Fruit fly (Drosophila melanogaster) whole organism, embryonic: ENCODE results near the gene CG33654.

Experiments used
- BtbVII ChIP-seq: fragments of 200-800 bp; sonication (Bioruptor generic); optimal IDR thresholded peaks from 3 replicates; lab custom pipeline; 2017; ENCODE audit warnings: missing biosample characterization, mild to moderate bottlenecking, missing genetic modification characterization
- CG10321 ChIP-seq: fragments of 200-800 bp; sonication (Bioruptor generic); IDR thresholded peaks from 2 replicates; pipeline ENCODE4 v1.3.6; 2022; ENCODE audit warnings: missing biosample characterization, missing genetic modification characterization
- CG12942 ChIP-seq: fragments of 200-800 bp; sonication (Bioruptor generic); optimal IDR thresholded peaks from 3 replicates; lab custom pipeline; 2016; ENCODE audit warnings: missing biosample characterization, missing genetic modification characterization
- CG13123 ChIP-seq: fragments of 200-800 bp; sonication (Bioruptor generic); optimal IDR thresholded peaks from 2 replicates; lab custom pipeline; 2016; ENCODE audit warnings: missing biosample characterization, missing genetic modification characterization
- CG14965 ChIP-seq: fragments of 200-800 bp; sonication (Bioruptor generic); optimal IDR thresholded peaks from 2 replicates; lab custom pipeline; 2016; ENCODE audit warnings: missing biosample characterization, missing genetic modification characterization, borderline replicate concordance
- CG1602 ChIP-seq: fragments of 200-800 bp; sonication (Bioruptor generic); optimal IDR thresholded peaks from 3 replicates; lab custom pipeline; 2016; ENCODE audit warnings: missing biosample characterization, missing genetic modification characterization
- CG16815 ChIP-seq: fragments of 200-800 bp; sonication (Bioruptor generic); optimal IDR thresholded peaks from 3 replicates; lab custom pipeline; 2017; ENCODE audit warnings: missing biosample characterization, mild to moderate bottlenecking, missing genetic modification characterization
- CG17385 ChIP-seq: fragments of 200-800 bp; sonication (Bioruptor generic); optimal IDR thresholded peaks from 3 replicates; lab custom pipeline; 2018; ENCODE audit warnings: missing biosample characterization, mild to moderate bottlenecking, missing genetic modification characterization
- CG2120 ChIP-seq: fragments of 200-800 bp; sonication (Bioruptor generic); optimal IDR thresholded peaks from 3 replicates; lab custom pipeline; 2016; ENCODE audit warnings: missing biosample characterization, missing genetic modification characterization
- CG2129 ChIP-seq: fragments of 200-800 bp; sonication (Bioruptor generic); IDR thresholded peaks from 2 replicates; pipeline ENCODE4 v1.3.6; 2022; ENCODE audit warnings: missing biosample characterization, missing genetic modification characterization; ENCODE audit not compliant: partially characterized antibody
- CG2875 ChIP-seq: fragments of 200-800 bp; sonication (Bioruptor generic); optimal IDR thresholded peaks from 2 replicates; lab custom pipeline; 2017; ENCODE audit warnings: missing biosample characterization, mild to moderate bottlenecking, missing genetic modification characterization, missing genetic modification reagents
- CG34422 ChIP-seq: fragments of 200-800 bp; sonication (Bioruptor generic); IDR thresholded peaks from 3 replicates; pipeline ENCODE4 v1.3.6; 2022; ENCODE audit warnings: missing biosample characterization, missing genetic modification characterization
- CG4328 ChIP-seq: fragments of 200-800 bp; sonication (Bioruptor generic); optimal IDR thresholded peaks from 3 replicates; lab custom pipeline; 2017; ENCODE audit warnings: missing biosample characterization, missing genetic modification reagents, missing genetic modification characterization
- CG4707 ChIP-seq: fragments of 200-800 bp; sonication (Bioruptor generic); optimal IDR thresholded peaks from 2 replicates; lab custom pipeline; 2018; ENCODE audit warnings: missing biosample characterization, mild to moderate bottlenecking, missing genetic modification characterization, moderate library complexity
- CG5953 ChIP-seq: fragments of 200-800 bp; sonication (Bioruptor generic); IDR thresholded peaks from 2 replicates; pipeline ENCODE4 v1.3.6; 2022; ENCODE audit warnings: missing biosample characterization, missing genetic modification characterization
- CG6272 ChIP-seq: fragments of 200-800 bp; sonication (Bioruptor generic); IDR thresholded peaks from 2 replicates; pipeline ENCODE4 v1.3.6; 2022; ENCODE audit warnings: missing biosample characterization, missing genetic modification characterization
- CG6791 ChIP-seq: fragments of 200-800 bp; sonication (Bioruptor generic); IDR thresholded peaks from 3 replicates; pipeline ENCODE4 v1.3.6; 2022; ENCODE audit warnings: missing biosample characterization, missing genetic modification characterization; ENCODE audit not compliant: partially characterized antibody
- CG9727 ChIP-seq: fragments of 200-800 bp; sonication (Bioruptor generic); optimal IDR thresholded peaks from 3 replicates; lab custom pipeline; 2017; ENCODE audit warnings: missing biosample characterization, mild to moderate bottlenecking, missing genetic modification characterization
- Deaf1 ChIP-seq: fragments of 200-800 bp; optimal IDR thresholded peaks from 3 replicates; lab custom pipeline; 2019; ENCODE audit warnings: missing biosample characterization, mild to moderate bottlenecking, missing genetic modification characterization, moderate library complexity
- Dfd ChIP-seq, 2 experiments: fragments of >200 bp; optimal IDR thresholded peaks; 2 replicates each; lab custom pipeline; 2017; ENCODE audit warnings: missing biosample characterization in 2 of 2, missing genetic modification characterization in 2 of 2
- Doc2 ChIP-seq: fragments of 200-800 bp; sonication (Bioruptor generic); IDR thresholded peaks from 2 replicates; pipeline ENCODE4 v1.3.6; 2022; ENCODE audit warnings: missing biosample characterization, missing genetic modification characterization
- Dref ChIP-seq: fragments of 200-800 bp; sonication (Bioruptor generic); IDR thresholded peaks from 2 replicates; pipeline ENCODE4 v1.3.6; 2022; ENCODE audit warnings: missing biosample characterization, missing genetic modification characterization
- ERR ChIP-seq: fragments of 200-800 bp; sonication (Bioruptor generic); optimal IDR thresholded peaks from 2 replicates; lab custom pipeline; 2016; ENCODE audit warnings: missing biosample characterization, missing genetic modification characterization
- HHEX ChIP-seq: fragments of 200-800 bp; sonication (Bioruptor generic); optimal IDR thresholded peaks from 3 replicates; lab custom pipeline; 2017; ENCODE audit warnings: missing biosample characterization, mild to moderate bottlenecking, missing genetic modification characterization, missing genetic modification reagents
- HLH54F ChIP-seq: fragments of 200-800 bp; sonication (Bioruptor generic); optimal IDR thresholded peaks from 3 replicates; lab custom pipeline; 2016; ENCODE audit warnings: missing biosample characterization, missing genetic modification characterization
- NC2α ChIP-seq: fragments of 200-800 bp; sonication (Bioruptor generic); optimal IDR thresholded peaks from 2 replicates; lab custom pipeline; 2016; ENCODE audit warnings: missing biosample characterization, missing genetic modification characterization
- NC2β ChIP-seq: fragments of 200-800 bp; sonication (Bioruptor generic); optimal IDR thresholded peaks from 2 replicates; lab custom pipeline; 2016; ENCODE audit warnings: missing biosample characterization, missing genetic modification characterization
- NK7.1 ChIP-seq: fragments of 200-800 bp; sonication (Bioruptor generic); optimal IDR thresholded peaks from 3 replicates; lab custom pipeline; 2016; ENCODE audit warnings: missing biosample characterization, missing genetic modification characterization
- Optix ChIP-seq: fragments of 200-800 bp; sonication (Bioruptor generic); IDR thresholded peaks from 3 replicates; pipeline ENCODE4 v1.3.6; 2022; ENCODE audit warnings: missing biosample characterization, missing genetic modification characterization
- PHDP ChIP-seq: fragments of 200-800 bp; sonication (Bioruptor generic); optimal IDR thresholded peaks from 3 replicates; lab custom pipeline; 2018; ENCODE audit warnings: missing biosample characterization, mild to moderate bottlenecking, missing genetic modification characterization, moderate library complexity
- Poxn ChIP-seq: fragments of 200-800 bp; sonication (Bioruptor generic); IDR thresholded peaks from 2 replicates; pipeline ENCODE4 v1.3.6; 2022; ENCODE audit warnings: missing biosample characterization, missing genetic modification characterization
- Sin3A ChIP-seq: fragments of >200 bp; optimal IDR thresholded peaks from 2 replicates; lab custom pipeline; 2018
- Six4 ChIP-seq: fragments of 200-800 bp; sonication (Bioruptor generic); optimal IDR thresholded peaks from 2 replicates; lab custom pipeline; 2016; ENCODE audit warnings: missing biosample characterization, missing genetic modification characterization
- ac ChIP-seq: fragments of 200-800 bp; sonication (Bioruptor generic); optimal IDR thresholded peaks from 3 replicates; lab custom pipeline; 2017; ENCODE audit warnings: missing biosample characterization, mild to moderate bottlenecking, missing genetic modification characterization
- ase ChIP-seq: fragments of 200-800 bp; sonication (Bioruptor generic); IDR thresholded peaks from 3 replicates; pipeline ENCODE4 v1.3.6; 2022; ENCODE audit warnings: missing biosample characterization, missing genetic modification characterization
- bbx ChIP-seq: fragments of 200-800 bp; sonication (Bioruptor generic); IDR thresholded peaks from 2 replicates; pipeline ENCODE4 v1.3.6; 2022; ENCODE audit warnings: missing biosample characterization, missing genetic modification characterization; ENCODE audit not compliant: partially characterized antibody
- bowl ChIP-seq: fragments of 200-800 bp; sonication (Bioruptor generic); IDR thresholded peaks from 2 replicates; pipeline ENCODE4 v1.3.6; 2022; ENCODE audit warnings: missing biosample characterization, missing genetic modification characterization
- dan ChIP-seq: fragments of 200-800 bp; sonication (Bioruptor generic); IDR thresholded peaks from 2 replicates; pipeline ENCODE4 v1.3.6; 2022; ENCODE audit warnings: missing biosample characterization, missing genetic modification characterization
- exex ChIP-seq: fragments of 200-800 bp; sonication (Bioruptor generic); optimal IDR thresholded peaks from 4 replicates; lab custom pipeline; 2018; ENCODE audit warnings: missing biosample characterization, mild to moderate bottlenecking, missing genetic modification characterization, moderate library complexity
- ftz-f1 ChIP-seq: fragments of 200-800 bp; sonication (Bioruptor generic); optimal IDR thresholded peaks from 2 replicates; lab custom pipeline; 2016; ENCODE audit warnings: missing biosample characterization, missing genetic modification characterization
- gcm2 ChIP-seq: fragments of 200-800 bp; sonication (Bioruptor generic); optimal IDR thresholded peaks from 2 replicates; lab custom pipeline; 2016; ENCODE audit warnings: missing biosample characterization, missing genetic modification characterization
- grn ChIP-seq: fragments of 200-800 bp; sonication (Bioruptor generic); optimal IDR thresholded peaks from 3 replicates; lab custom pipeline; 2017; ENCODE audit warnings: missing biosample characterization, missing genetic modification characterization
- kni ChIP-seq: fragments of 200-800 bp; sonication (Bioruptor generic); optimal IDR thresholded peaks from 3 replicates; lab custom pipeline; 2017; ENCODE audit warnings: mild to moderate bottlenecking, missing biosample characterization, missing genetic modification reagents, missing genetic modification characterization
- luna ChIP-seq: fragments of 200-800 bp; sonication (Bioruptor generic); optimal IDR thresholded peaks from 2 replicates; lab custom pipeline; 2016; ENCODE audit warnings: missing biosample characterization, missing genetic modification characterization
- maf-S ChIP-seq: fragments of 200-800 bp; sonication (Bioruptor generic); optimal IDR thresholded peaks from 2 replicates; lab custom pipeline; 2016; ENCODE audit warnings: missing biosample characterization, missing genetic modification characterization
- pnt ChIP-seq: fragments of 200-800 bp; sonication (Bioruptor generic); optimal IDR thresholded peaks from 3 replicates; lab custom pipeline; 2016; ENCODE audit warnings: missing biosample characterization, missing genetic modification characterization
- prd ChIP-seq, 3 experiments: fragments of >200 bp in 2 of 3; fragments of 200-800 bp in 1 of 3; sonication (Bioruptor generic) in 1 of 3; optimal IDR thresholded peaks in 2 of 3; IDR thresholded peaks in 1 of 3; 2 replicates in 2 of 3; 3 replicates in 1 of 3; pipeline versions ENCODE4 v1.3.6 to Lab custom; 2017 to 2022; ENCODE audit warnings: missing biosample characterization in 1 of 3, missing genetic modification characterization in 1 of 3
- tll ChIP-seq, 2 experiments: fragments of 200-800 bp in 1 of 2; fragments of >200 bp in 1 of 2; sonication (Bioruptor generic) in 1 of 2; optimal IDR thresholded peaks; 2 replicates each; lab custom pipeline; 2017 to 2019; ENCODE audit warnings: missing biosample characterization in 2 of 2, missing genetic modification characterization in 2 of 2, mild to moderate bottlenecking in 1 of 2, moderate library complexity in 1 of 2
- trem ChIP-seq: fragments of 200-800 bp; optimal IDR thresholded peaks from 3 replicates; lab custom pipeline; 2019; ENCODE audit warnings: missing biosample characterization, mild to moderate bottlenecking, missing genetic modification characterization, moderate library complexity
- vvl ChIP-seq: fragments of 200-800 bp; sonication (Bioruptor generic); IDR thresholded peaks from 2 replicates; pipeline ENCODE4 v1.3.6; 2022; ENCODE audit warnings: missing biosample characterization, missing genetic modification characterization
- wdn ChIP-seq: fragments of 200-800 bp; sonication (Bioruptor generic); IDR thresholded peaks from 2 replicates; pipeline ENCODE4 v1.3.6; 2022; ENCODE audit warnings: missing biosample characterization, missing genetic modification characterization

The CG33654 gene

DNA sequence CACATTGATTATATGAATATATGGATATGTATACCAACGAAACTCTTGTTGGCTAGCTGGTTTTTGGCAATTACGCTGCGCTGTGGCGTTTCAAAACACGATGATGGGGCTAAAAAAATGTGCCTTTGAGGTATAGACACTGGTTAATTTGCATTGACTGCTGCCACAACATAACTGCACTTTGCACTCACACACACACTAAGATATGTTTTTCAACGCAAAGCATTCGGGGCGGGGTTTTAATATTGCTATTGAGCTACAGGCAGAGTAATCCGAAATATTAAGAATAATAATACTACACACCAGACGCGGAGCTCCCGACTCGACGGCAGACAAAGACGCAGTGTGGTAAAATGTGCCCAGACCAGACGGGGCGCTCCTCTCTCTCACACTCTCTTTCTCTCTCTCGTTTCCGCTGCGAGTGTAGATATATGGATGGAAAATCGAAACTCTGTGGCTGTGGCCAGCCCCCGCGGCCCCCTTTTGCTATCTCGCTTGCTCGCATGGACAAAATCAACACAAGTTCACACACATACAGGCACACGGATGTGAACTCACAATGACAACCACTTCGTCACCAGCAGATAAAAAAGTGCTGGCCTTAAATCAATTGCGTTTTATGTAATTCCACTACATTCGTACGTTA is 31.9 kb downstream of the CG33654 start (continued):
- TF ChIP-seq ERR (GFP tag; lab: Kevin White, UChicago) (peak; percentile 69), Six4 (GFP tag; lab: Kevin White, UChicago) (no peak), CG1602 (GFP tag; lab: Kevin White, UChicago) (no peak), NK7.1 (no peak), Optix (GFP tag; lab: Robert Waterston, UW) (no peak), ac (peak; percentile 3), CG2129 (GFP tag; lab: Robert Waterston, UW) (no peak), HHEX (peak; percentile 70), CG5953 (GFP tag; lab: Robert Waterston, UW) (no peak), wdn (GFP tag; lab: Robert Waterston, UW) (no peak), Dfd (GFP tag; optimal IDR thresholded peaks at IDR 0.05; lab: Kevin White, UChicago) (no peak), prd (optimal IDR thresholded peaks at IDR 0.05; lab: Kevin White, UChicago) (no peak), prd (GFP tag; IDR thresholded peaks at IDR 0.05; lab: Robert Waterston, UW) (no peak), CG9727 (GFP tag; lab: Kevin White, UChicago) (peak; percentile 20), CG2120 (peak; percentile 21), ase (GFP tag; lab: Robert Waterston, UW) (no peak), CG6791 (GFP tag; lab: Robert Waterston, UW) (no peak), kni (GFP tag; lab: Kevin White, UChicago) (peak; percentile 79), CG34422 (no peak), exex (tag; lab: Kevin White, UChicago) (peak; percentile 36), grn (GFP tag; lab: Kevin White, UChicago) (no peak), CG16815 (GFP tag; lab: Kevin White, UChicago) (no peak), CG4328 (GFP tag; lab: Kevin White, UChicago) (peak; percentile 56), CG6272 (GFP tag; lab: Robert Waterston, UW) (no peak), Deaf1 (tag; lab: Kevin White, UChicago) (peak; percentile 49), BtbVII (peak; percentile 69), luna (GFP tag; lab: Kevin White, UChicago) (no peak), NC2α (GFP tag; lab: Kevin White, UChicago) (no peak), NC2β (GFP tag; lab: Kevin White, UChicago) (peak; percentile 44), CG4707 (GFP tag; lab: Kevin White, UChicago) (peak; percentile 24), CG10321 (GFP tag; lab: Robert Waterston, UW) (no peak), Sin3A (lab: Kevin White, UChicago) (no peak), PHDP (tag; lab: Kevin White, UChicago) (no peak), HLH54F (GFP tag; lab: Kevin White, UChicago) (no peak), Doc2 (GFP tag; lab: Robert Waterston, UW) (no peak), CG13123 (GFP tag; lab: Kevin White, UChicago) (no peak), CG2875 (GFP tag; lab: Kevin White, UChicago) (peak; percentile 55), CG12942 (GFP tag; lab: Kevin White, UChicago) (no peak), Dref (GFP tag; lab: Robert Waterston, UW) (no peak), trem (tag; lab: Kevin White, UChicago) (no peak), CG14965 (GFP tag; lab: Kevin White, UChicago) (no peak), tll (GFP tag; optimal IDR thresholded peaks at IDR 0.05; lab: Kevin White, UChicago) (no peak), Poxn (no peak), ftz-f1 (GFP tag; lab: Kevin White, UChicago) (peak; percentile 97), vvl (GFP tag; lab: Robert Waterston, UW) (no peak), maf-S (GFP tag; lab: Kevin White, UChicago) (peak; percentile 37), pnt (GFP tag; lab: Kevin White, UChicago) (no peak), bowl (GFP tag; lab: Robert Waterston, UW) (no peak), CG17385 (GFP tag; lab: Kevin White, UChicago) (peak; percentile 32), gcm2 (GFP tag; lab: Kevin White, UChicago) (no peak), bbx (GFP tag; lab: Robert Waterston, UW) (no peak), dan (GFP tag; lab: Robert Waterston, UW) (no peak)
